Fruit fly (Drosophila melanogaster): Measurements from ENCODE around the gene beta4GalNAcTB.

The beta4GalNAcTB gene

dm6 chr3R:29039704-29040430, 6.1 kb upstream of the beta4GalNAcTB start (continued):
- TF ChIP-seq CG16779 (tag; optimal IDR thresholded peaks at IDR 0.05): no peak
- peak; percentile 30 for TF ChIP-seq Hr4 (GFP tag; optimal IDR thresholded peaks at IDR 0.05)
- TF ChIP-seq CG9139 (GFP tag; optimal IDR thresholded peaks at IDR 0.05): no peak
- no peak for TF ChIP-seq dsx (GFP tag; optimal IDR thresholded peaks at IDR 0.05; ENCODE audit: poor library complexity, severe bottlenecking)
- TF ChIP-seq CG32006 (GFP tag; optimal IDR thresholded peaks at IDR 0.05): peak; percentile 48
- TF ChIP-seq salr (GFP tag; optimal IDR thresholded peaks at IDR 0.05): no peak
- TF ChIP-seq CG1621 (tag; optimal IDR thresholded peaks at IDR 0.05): no peak
- peak; percentile 55 for TF ChIP-seq esn (GFP tag; optimal IDR thresholded peaks at IDR 0.05)
- TF ChIP-seq CG6854 (GFP tag; optimal IDR thresholded peaks at IDR 0.05): no peak
- TF ChIP-seq CG8119 (GFP tag; IDR thresholded peaks at IDR 0.05): 0 out of 3 replicates have a peak, but pooled peaks have one; percentile 15
- no peak for TF ChIP-seq Ets96B (tag; optimal IDR thresholded peaks at IDR 0.05)
- no peak for TF ChIP-seq CG10631 (GFP tag; optimal IDR thresholded peaks at IDR 0.05)

- TF ChIP-seq CG11902 (GFP tag; optimal IDR thresholded peaks at IDR 0.05): peak; percentile 36
- TF ChIP-seq CG6276 (GFP tag; optimal IDR thresholded peaks at IDR 0.05): no peak
- TF ChIP-seq net (GFP tag; optimal IDR thresholded peaks at IDR 0.05): no peak
- TF ChIP-seq CG1621 (tag; optimal IDR thresholded peaks at IDR 0.05): no peak
- TF ChIP-seq CG6854 (GFP tag; optimal IDR thresholded peaks at IDR 0.05): no peak
- TF ChIP-seq eg (GFP tag; IDR thresholded peaks at IDR 0.05): peak; percentile 50; the same call in 2 of the 3 replicates
- TF ChIP-seq Sox14 (GFP tag; optimal IDR thresholded peaks at IDR 0.05): peak; percentile 20
- peak; percentile 34 for TF ChIP-seq Hr4 (GFP tag; optimal IDR thresholded peaks at IDR 0.05)
- TF ChIP-seq CG15336 (GFP tag; IDR thresholded peaks at IDR 0.05): no peak
- TF ChIP-seq spab (GFP tag; optimal IDR thresholded peaks at IDR 0.05): no peak
- TF ChIP-seq CG6163 (GFP tag; IDR thresholded peaks at IDR 0.05): peak; percentile 59; the same call in 2 of the 3 replicates
- TF ChIP-seq dsx (GFP tag; optimal IDR thresholded peaks at IDR 0.05; ENCODE audit: poor library complexity, severe bottlenecking): no peak
- peak; percentile 44 for TF ChIP-seq Eip75B (GFP tag; optimal IDR thresholded peaks at IDR 0.05)
- peak; percentile 36 for TF ChIP-seq dac (GFP tag; optimal IDR thresholded peaks at IDR 0.05)
- peak; percentile 66 for TF ChIP-seq topi (GFP tag; optimal IDR thresholded peaks at IDR 0.05)
- peak; percentile 33 for TF ChIP-seq pdm3 (GFP tag; optimal IDR thresholded peaks at IDR 0.05)
- TF ChIP-seq ss (GFP tag; optimal IDR thresholded peaks at IDR 0.05): peak in 1 of 2 experiments; percentile 14
- TF ChIP-seq CG16779 (tag; optimal IDR thresholded peaks at IDR 0.05): no peak
- TF ChIP-seq CG3919 (GFP tag; optimal IDR thresholded peaks at IDR 0.05): peak; percentile 72
- no peak for TF ChIP-seq vri (GFP tag; optimal IDR thresholded peaks at IDR 0.05)
- no peak for TF ChIP-seq Eip93F (GFP tag; optimal IDR thresholded peaks at IDR 0.05)
- peak; percentile 57 for TF ChIP-seq fkh (GFP tag; optimal IDR thresholded peaks at IDR 0.05)
- TF ChIP-seq OdsH (GFP tag; optimal IDR thresholded peaks at IDR 0.05): peak; percentile 41
- no peak for TF ChIP-seq fd59A (GFP tag; optimal IDR thresholded peaks at IDR 0.05)
- peak; percentile 33 for TF ChIP-seq Lpt (GFP tag; optimal IDR thresholded peaks at IDR 0.05)
- no peak for TF ChIP-seq CG4318 (GFP tag; optimal IDR thresholded peaks at IDR 0.05)
- no peak for TF ChIP-seq CG11294 (GFP tag; IDR thresholded peaks at IDR 0.05)
- TF ChIP-seq Sox102F (GFP tag; optimal IDR thresholded peaks at IDR 0.05): peak; percentile 63
- TF ChIP-seq Blimp-1 (GFP tag; optimal IDR thresholded peaks at IDR 0.05): no peak
- no peak for TF ChIP-seq Smox (GFP tag; optimal IDR thresholded peaks at IDR 0.05)
- no peak for TF ChIP-seq Gug (GFP tag; IDR thresholded peaks at IDR 0.05)
- no peak for TF ChIP-seq CG34406 (GFP tag; optimal IDR thresholded peaks at IDR 0.05)
- no peak for TF ChIP-seq CG8119 (GFP tag; IDR thresholded peaks at IDR 0.05)
- peak; percentile 67 for TF ChIP-seq CG31627 (GFP tag; optimal IDR thresholded peaks at IDR 0.05)
- peak; percentile 1 for TF ChIP-seq fd85E (GFP tag; optimal IDR thresholded peaks at IDR 0.05)
- peak; percentile 45 for TF ChIP-seq Ets21C (GFP tag; optimal IDR thresholded peaks at IDR 0.05)
- TF ChIP-seq svp (GFP tag): no peak
- peak; percentile 61 for TF ChIP-seq Met (GFP tag; optimal IDR thresholded peaks at IDR 0.05)
- TF ChIP-seq CG8632 (GFP tag; optimal IDR thresholded peaks at IDR 0.05): peak; percentile 2
- TF ChIP-seq salr (GFP tag; optimal IDR thresholded peaks at IDR 0.05): peak in 1 of 2 experiments; percentile 17
- peak; percentile 7 for TF ChIP-seq Ets96B (tag; optimal IDR thresholded peaks at IDR 0.05)
- peak; percentile 74 for TF ChIP-seq Eip78C (GFP tag)
Measured at dm6 chr3R:29038960-29039581, 5.3 kb upstream of the beta4GalNAcTB start, which contains the start of the genes Slu7 and Pkc98E. Gene Slu7, minus strand, starts transcription at chr3R:29039071. Gene Pkc98E, plus strand, starts transcription at chr3R:29039156.

All from whole organism, prepupa.